Worm (Caenorhabditis elegans): ENCODE data around the gene tbx-41.
A peak's percentile ranks its signal among the peaks of the same experiment; 100 is the strongest.

tbx-41 gene

DNA sequence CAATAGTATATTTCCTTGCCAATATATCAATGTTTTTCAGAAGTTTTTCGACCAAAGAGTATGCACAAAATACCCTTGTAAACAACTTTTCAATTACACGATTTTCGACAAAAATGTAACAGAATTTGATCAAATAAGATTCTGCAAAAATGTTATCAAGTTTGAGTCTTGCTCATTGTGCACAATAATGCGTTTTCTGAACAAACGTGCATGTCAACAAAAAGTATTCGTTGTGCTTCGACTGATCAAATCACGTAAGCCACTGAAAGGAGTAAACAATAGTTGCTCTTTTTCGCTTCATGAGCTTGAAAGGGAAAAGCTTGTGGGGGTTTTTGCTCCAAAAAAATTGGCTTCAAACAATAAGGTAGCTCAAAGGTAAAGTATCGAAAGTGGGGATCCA, 42.0 kb downstream of the tbx-41 start:
- TF ChIP-seq fkh-10 (GFP tag; optimal IDR thresholded peaks at IDR 0.05) (peak; percentile 66), egl-43 (GFP tag; IDR thresholded peaks at IDR 0.05) (no peak)

- TF ChIP-seq lin-38 (GFP tag; IDR thresholded peaks at IDR 0.05) (no peak), nhr-28 (tag; optimal IDR thresholded peaks at IDR 0.05) (peak; percentile 25), dmd-9 (GFP tag; IDR thresholded peaks at IDR 0.05) (peak; percentile 62; the same call in 1 of the 2 replicates), T26A8.4 (GFP tag; IDR thresholded peaks at IDR 0.05) (peak; percentile 97), tra-1 (GFP tag; IDR thresholded peaks at IDR 0.05) (peak; percentile 78), zag-1 (tag; optimal IDR thresholded peaks at IDR 0.05) (peak; percentile 41), nhr-11 (tag; optimal IDR thresholded peaks at IDR 0.05) (no peak), dmd-6 (GFP tag; IDR thresholded peaks at IDR 0.05) (peak; percentile 87), mxl-2 (GFP tag; conservative IDR thresholded peaks at IDR 0.05) (no peak), ceh-82 (tag; optimal IDR thresholded peaks at IDR 0.05) (peak; percentile 46), rbr-2 (tag; optimal IDR thresholded peaks at IDR 0.05) (peak; percentile 95), nhr-6 (tag; optimal IDR thresholded peaks at IDR 0.05) (no peak), fkh-10 (GFP tag; optimal IDR thresholded peaks at IDR 0.05) (peak; percentile 52), hmg-1.1 (GFP tag; IDR thresholded peaks at IDR 0.05) (peak; percentile 98), php-3 (GFP tag; IDR thresholded peaks at IDR 0.05) (peak; percentile 88), F37D6.2 (tag; optimal IDR thresholded peaks at IDR 0.05) (peak; percentile 95), unc-39 (tag; optimal IDR thresholded peaks at IDR 0.05) (no peak), lin-13 (GFP tag; optimal IDR thresholded peaks at IDR 0.05) (peak; percentile 54), nhr-237 (tag; optimal IDR thresholded peaks at IDR 0.05) (peak; percentile 44), unc-130 (GFP tag; optimal IDR thresholded peaks at IDR 0.05) (no peak), attf-4 (tag; optimal IDR thresholded peaks at IDR 0.05) (no peak), nhr-25 (tag; optimal IDR thresholded peaks at IDR 0.05; ENCODE audit: borderline replicate concordance, insufficient read depth) (no peak), lin-15B (tag; optimal IDR thresholded peaks at IDR 0.05) (no peak), Y105C5A.15 (GFP tag; IDR thresholded peaks at IDR 0.05) (0 out of 2 replicates have a peak, but pooled peaks have one; percentile 36), ceh-20 (GFP tag; IDR thresholded peaks at IDR 0.05) (peak; percentile 92), lsy-2 (tag; optimal IDR thresholded peaks at IDR 0.05) (peak in 1 of 2 experiments; percentile 81), jun-1 (tag; optimal IDR thresholded peaks at IDR 0.05) (peak; percentile 79), daf-12 (tag; optimal IDR thresholded peaks at IDR 0.05) (no peak), nhr-10 (tag; optimal IDR thresholded peaks at IDR 0.05) (peak; percentile 54), dpl-1 (GFP tag; optimal IDR thresholded peaks at IDR 0.05) (peak; percentile 46), ceh-28 (tag; optimal IDR thresholded peaks at IDR 0.05) (no peak), F49E8.2 (tag; optimal IDR thresholded peaks at IDR 0.05; ENCODE audit: borderline replicate concordance) (no peak), zfp-2 (tag; optimal IDR thresholded peaks at IDR 0.05) (no peak), nhr-111 (GFP tag; optimal IDR thresholded peaks at IDR 0.05) (peak; percentile 3), spr-3 (GFP tag; optimal IDR thresholded peaks at IDR 0.05) (peak; percentile 87), spr-1 (tag; optimal IDR thresholded peaks at IDR 0.05) (peak; percentile 83), daf-8 (GFP tag; IDR thresholded peaks at IDR 0.05) (no peak), cey-2 (tag; optimal IDR thresholded peaks at IDR 0.05; ENCODE audit: borderline replicate concordance, insufficient read depth) (no peak), hlh-11 (tag; optimal IDR thresholded peaks at IDR 0.05) (no peak), ceh-44 (GFP tag; IDR thresholded peaks at IDR 0.05) (no peak), mxl-3 (GFP tag; optimal IDR thresholded peaks at IDR 0.05) (peak; percentile 52), mdl-1 (tag; optimal IDR thresholded peaks at IDR 0.05) (peak; percentile 23 to 52), set-16 (GFP tag; IDR thresholded peaks at IDR 0.05) (no peak), vab-7 (GFP tag; IDR thresholded peaks at IDR 0.05) (peak; percentile 78), F10B5.3 (tag; optimal IDR thresholded peaks at IDR 0.05) (peak; percentile 92), pha-4 (GFP tag; IDR thresholded peaks at IDR 0.05) (peak; percentile 88; the same call in 1 of the 2 replicates), pha-4 (tag; optimal IDR thresholded peaks at IDR 0.05) (no peak), madf-5 (GFP tag; IDR thresholded peaks at IDR 0.05) (peak; percentile 30 to 66; a peak in 2 of 4 replicates), lim-7 (GFP tag; IDR thresholded peaks at IDR 0.05) (peak; percentile 26; the same call in 1 of the 2 replicates)
Measured at ce11 chrX:1909353-1909752, 44.3 kb downstream of the tbx-41 start.
